Worm (Caenorhabditis elegans) whole organism, L4/young adult: ENCODE results near the gene cal-2.

Experiments used
- W03F9.2 ChIP-seq: fragments of 150-350 bp; optimal IDR thresholded peaks from 2 replicates; lab custom pipeline; 2014; ENCODE audit warnings: missing biosample characterization, missing genetic modification characterization
- dao-5 ChIP-seq: sonication (generic microtip); optimal IDR thresholded peaks from 2 replicates; lab custom pipeline; 2016; ENCODE audit warnings: missing genotype, missing genetic modification characterization, moderate library complexity, missing compliant biosample characterization
- him-1 ChIP-seq: sonication (generic microtip); optimal IDR thresholded peaks from 2 replicates; lab custom pipeline; 2016; ENCODE audit warnings: missing genotype, missing genetic modification reagents, missing genetic modification characterization, missing compliant biosample characterization

Gene cal-2

ce11 chrII:8960414-8960813 lies at the start of gene cal-2:
TSS of gene cal-2 (plus strand) at chrII:8960714.
- TF ChIP-seq dao-5 (tag; lab: Kevin White, UChicago) (no peak), W03F9.2 (tag; lab: Kevin White, UChicago) (no peak), him-1 (tag; lab: Kevin White, UChicago) (no peak)

ce11 chrII:8911929-8912328 lies 48.6 kb upstream of the cal-2 start, which contains the start of gene B0457.4:
TSS of gene B0457.4 (minus strand) at chrII:8912029.
- no peak for TF ChIP-seq W03F9.2 (tag; lab: Kevin White, UChicago)
- no peak for TF ChIP-seq dao-5 (tag; lab: Kevin White, UChicago)
- no peak for TF ChIP-seq him-1 (tag; lab: Kevin White, UChicago)

ce11 chrII:8912523-8913017 lies 47.9 kb upstream of the cal-2 start:
- TF ChIP-seq W03F9.2 (tag; lab: Kevin White, UChicago) (no peak), dao-5 (tag; lab: Kevin White, UChicago) (no peak), him-1 (tag; lab: Kevin White, UChicago) (no peak)

- TF ChIP-seq W03F9.2 (tag; lab: Kevin White, UChicago) (no peak), him-1 (tag; lab: Kevin White, UChicago) (no peak), dao-5 (tag; lab: Kevin White, UChicago) (no peak)
Measured at ce11 chrII:8914654-8915053, 45.9 kb upstream of the cal-2 start.

ce11 chrII:8916656-8917055 lies 43.9 kb upstream of the cal-2 start:
- TF ChIP-seq him-1 (tag; lab: Kevin White, UChicago): no peak
- no peak for TF ChIP-seq dao-5 (tag; lab: Kevin White, UChicago)
- TF ChIP-seq W03F9.2 (tag; lab: Kevin White, UChicago): no peak

DNA sequence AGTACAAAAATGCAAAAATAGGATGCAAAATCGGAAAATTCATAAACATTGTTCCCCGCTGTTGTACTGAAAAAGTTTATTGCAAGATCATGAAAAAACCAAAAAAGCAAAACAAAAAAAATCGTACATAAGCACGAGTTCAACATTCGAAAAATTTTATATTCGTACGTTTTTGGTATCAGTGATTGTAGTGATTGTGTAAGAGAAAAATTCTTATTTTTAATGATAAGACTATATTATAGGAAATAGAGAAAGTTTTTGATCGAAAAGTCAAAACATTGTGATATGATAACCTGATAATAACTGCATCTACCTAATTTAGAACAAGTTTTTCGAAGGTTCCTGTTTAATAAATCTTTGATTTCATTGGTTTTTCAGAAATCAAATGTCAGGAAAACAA lies 43.2 kb upstream of the cal-2 start:
- TF ChIP-seq dao-5 (tag; lab: Kevin White, UChicago) (no peak), him-1 (tag; lab: Kevin White, UChicago) (no peak), W03F9.2 (tag; lab: Kevin White, UChicago) (no peak)

- TF ChIP-seq W03F9.2 (tag; lab: Kevin White, UChicago) (no peak), him-1 (tag; lab: Kevin White, UChicago) (no peak), dao-5 (tag; lab: Kevin White, UChicago) (no peak)
Measured at ce11 chrII:8920315-8920714, 40.2 kb upstream of the cal-2 start.

- no peak for TF ChIP-seq dao-5 (tag; lab: Kevin White, UChicago)
- no peak for TF ChIP-seq him-1 (tag; lab: Kevin White, UChicago)
- TF ChIP-seq W03F9.2 (tag; lab: Kevin White, UChicago): no peak
Measured at ce11 chrII:8920955-8921354, 39.6 kb upstream of the cal-2 start.

DNA sequence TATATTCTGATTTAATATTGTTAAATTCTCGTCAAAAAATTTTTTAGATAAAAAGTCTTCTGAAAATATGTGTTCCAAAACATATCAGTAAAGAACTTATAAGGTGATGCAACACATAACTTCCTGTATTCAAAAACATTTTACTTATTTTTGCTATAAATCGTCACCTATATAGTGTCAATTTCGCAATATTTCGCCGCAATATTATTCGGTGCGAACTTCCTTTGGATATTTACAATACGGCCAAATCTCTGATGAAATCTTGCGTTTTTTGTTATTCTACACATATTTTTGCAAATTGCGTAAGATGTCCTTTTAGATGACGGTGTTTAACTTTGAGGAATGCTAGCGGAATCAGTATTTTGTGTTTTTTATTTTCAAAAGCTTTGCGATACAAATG lies 39.1 kb upstream of the cal-2 start:
- no peak for TF ChIP-seq W03F9.2 (tag; lab: Kevin White, UChicago)

- TF ChIP-seq dao-5 (tag; lab: Kevin White, UChicago) (no peak), him-1 (tag; lab: Kevin White, UChicago) (no peak), W03F9.2 (tag; lab: Kevin White, UChicago) (no peak)
Measured at ce11 chrII:8922140-8922539, 38.4 kb upstream of the cal-2 start, which contains the start of gene B0457.6. TSS of gene B0457.6 (plus strand) at chrII:8922423.

DNA sequence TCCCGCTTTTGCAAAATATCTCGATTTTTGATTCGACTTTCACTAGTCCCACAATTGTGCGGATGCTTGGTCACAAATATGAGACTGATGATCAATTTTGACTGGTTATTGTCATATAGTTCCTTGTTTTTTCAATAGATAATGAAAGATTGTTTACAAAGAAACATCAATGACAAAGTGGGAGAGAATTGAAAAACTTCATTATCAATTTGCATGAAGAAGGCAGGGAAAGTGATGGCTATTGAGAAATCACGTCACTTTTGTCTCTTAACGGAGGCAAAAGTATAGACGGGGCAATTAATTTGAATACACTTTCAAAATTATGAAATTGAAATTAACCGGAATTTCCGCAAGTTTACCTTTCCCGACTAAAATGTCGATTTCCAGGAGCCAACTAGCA lies 37.3 kb upstream of the cal-2 start:
- no peak for TF ChIP-seq W03F9.2 (tag; lab: Kevin White, UChicago)
- TF ChIP-seq him-1 (tag; lab: Kevin White, UChicago): no peak
- no peak for TF ChIP-seq dao-5 (tag; lab: Kevin White, UChicago)

DNA sequence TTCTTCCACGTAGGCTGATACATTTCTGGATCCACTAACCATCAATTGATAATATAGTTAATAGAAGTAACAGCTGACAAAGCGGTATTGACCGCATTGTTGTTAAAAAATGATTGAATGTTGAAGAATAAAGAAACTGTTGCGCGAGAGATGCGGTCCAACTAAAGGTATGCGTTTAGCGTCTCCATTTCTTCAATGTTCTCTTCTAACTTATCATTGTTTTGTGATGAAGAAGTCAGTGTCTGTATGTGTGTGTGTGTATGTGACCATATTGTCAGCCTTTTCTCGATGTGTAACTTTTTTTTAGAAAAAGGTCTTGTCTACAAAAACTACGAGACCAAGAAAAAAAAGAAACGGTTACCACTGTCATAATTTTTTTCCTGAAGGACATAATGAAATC lies 34.1 kb upstream of the cal-2 start, which contains the start of gene B0457.2:
TSS of gene B0457.2 (minus strand) at position 101 of the 400 bp plus-strand sequence.
- no peak for TF ChIP-seq dao-5 (tag; lab: Kevin White, UChicago)

DNA sequence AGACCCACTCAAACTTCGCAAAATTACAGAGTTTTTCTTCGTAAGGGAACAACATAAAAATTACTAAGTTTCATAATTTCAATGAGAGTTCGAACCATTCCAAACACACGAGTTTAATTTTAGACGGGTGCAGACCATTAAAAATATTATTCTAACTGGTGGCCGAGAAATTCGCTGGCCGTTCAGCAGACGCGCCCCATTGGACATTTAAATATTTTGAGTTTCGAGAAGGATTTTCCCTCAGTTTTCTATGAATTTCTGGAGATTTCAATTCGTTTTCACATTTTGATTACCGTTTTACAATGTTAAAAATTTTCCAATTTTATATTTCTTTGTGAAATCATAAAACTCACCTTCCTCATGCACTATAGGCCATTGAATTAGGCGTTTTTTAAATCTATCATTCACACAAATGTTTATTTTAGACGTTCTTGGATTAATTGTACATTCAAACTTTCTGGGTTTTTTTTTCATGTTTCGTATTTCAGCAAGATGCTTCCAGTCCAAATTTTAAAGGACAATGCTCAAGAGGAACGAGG lies 33.2 kb upstream of the cal-2 start, which contains the start of gene cct-2:
TSS of gene cct-2 (plus strand) at position 489 of the 539 bp plus-strand sequence.
- no peak for TF ChIP-seq dao-5 (tag; lab: Kevin White, UChicago)
- peak; percentile 66 for TF ChIP-seq W03F9.2 (tag; lab: Kevin White, UChicago)
- TF ChIP-seq him-1 (tag; lab: Kevin White, UChicago): no peak

ce11 chrII:8929771-8930170 lies 30.7 kb upstream of the cal-2 start, which contains the start of gene mrpl-50:
TSS of gene mrpl-50 (plus strand) at chrII:8929841.
- TF ChIP-seq him-1 (tag; lab: Kevin White, UChicago): no peak
- TF ChIP-seq W03F9.2 (tag; lab: Kevin White, UChicago): no peak
- no peak for TF ChIP-seq dao-5 (tag; lab: Kevin White, UChicago)
